Worm (Caenorhabditis elegans) whole organism, L1 larva: ENCODE data around the gene vps-39.

ENCODE experiments used
- C04F5.9 ChIP-seq: sonication (generic microtip); optimal IDR thresholded peaks from 2 replicates; lab custom pipeline; 2016; ENCODE audit warnings: missing genetic modification characterization, missing compliant biosample characterization
- C34B4.2 ChIP-seq: sonication (generic microtip); optimal IDR thresholded peaks from 2 replicates; lab custom pipeline; 2017; ENCODE audit warnings: mild to moderate bottlenecking, missing genetic modification characterization, missing compliant biosample characterization
- Y116A8C.19 ChIP-seq: sonication (generic microtip); optimal IDR thresholded peaks from 2 replicates; lab custom pipeline; 2016; ENCODE audit warnings: missing compliant biosample characterization, missing genetic modification characterization, borderline replicate concordance
- alr-1 ChIP-seq: fragments of 200-800 bp; sonication (Bioruptor generic); optimal IDR thresholded peaks from 2 replicates; lab custom pipeline; 2018; ENCODE audit warnings: borderline replicate concordance, mild to moderate bottlenecking, missing genetic modification characterization, missing compliant biosample characterization
- aly-2 ChIP-seq: fragments of 150-350 bp; optimal IDR thresholded peaks from 2 replicates; lab custom pipeline; 2014; ENCODE audit warnings: missing biosample characterization, missing genetic modification characterization
- blmp-1 ChIP-seq: fragments of 150-350 bp; optimal IDR thresholded peaks from 2 replicates; lab custom pipeline; 2014; ENCODE audit warnings: missing biosample characterization, missing genetic modification characterization
- ceh-63 ChIP-seq: fragments of 200-800 bp; sonication (Bioruptor generic); optimal IDR thresholded peaks from 2 replicates; lab custom pipeline; 2018; ENCODE audit warnings: mild to moderate bottlenecking, missing genetic modification characterization, missing compliant biosample characterization
- ceh-82 ChIP-seq, 3 experiments: fragments of 150-350 bp in 1 of 3; sonication (generic microtip) in 2 of 3; optimal IDR thresholded peaks; 2 replicates each; lab custom pipeline; 2014 to 2017; ENCODE audit warnings: missing biosample characterization in 3 of 3, missing genetic modification characterization in 3 of 3
- ceh-88 ChIP-seq: fragments of 200-800 bp; sonication (Bioruptor generic); IDR thresholded peaks from 2 replicates; pipeline ENCODE4 v1.3.6; 2022; ENCODE audit warnings: missing genetic modification characterization, missing compliant biosample characterization
- ces-1 ChIP-seq: fragments of 150-350 bp; optimal IDR thresholded peaks from 2 replicates; lab custom pipeline; 2014; ENCODE audit warnings: missing biosample characterization, missing genetic modification reagents, missing genetic modification characterization
- dpl-1 ChIP-seq, 3 experiments: fragments of 150-350 bp in 2 of 3; sonication (generic microtip) in 1 of 3; optimal IDR thresholded peaks; 2 replicates each; lab custom pipeline; 2014 to 2017; ENCODE audit warnings: missing biosample characterization in 3 of 3, missing genetic modification characterization in 3 of 3, missing genetic modification reagents in 3 of 3
- dsc-1 ChIP-seq: sonication (generic microtip); optimal IDR thresholded peaks from 2 replicates; lab custom pipeline; 2016; ENCODE audit warnings: mild to moderate bottlenecking, missing genetic modification characterization, missing compliant biosample characterization
- efl-1 ChIP-seq, 4 experiments: fragments of 150-350 bp; optimal IDR thresholded peaks in 3 of 4; peaks in 1 of 4; 1 replicate in 1 of 4; 2 replicates in 3 of 4; lab custom pipeline; 2014; ENCODE audit warnings: missing biosample characterization in 2 of 4, missing genetic modification characterization in 2 of 4, missing genetic modification reagents in 2 of 4
- efl-3 ChIP-seq: fragments of 200-800 bp; sonication (Bioruptor generic); optimal IDR thresholded peaks from 2 replicates; lab custom pipeline; 2018; ENCODE audit warnings: mild to moderate bottlenecking, missing genetic modification characterization, missing compliant biosample characterization
- egl-13 ChIP-seq: sonication (generic microtip); optimal IDR thresholded peaks from 2 replicates; lab custom pipeline; 2016; ENCODE audit warnings: missing genotype, missing genetic modification reagents, missing genetic modification characterization, missing compliant biosample characterization
- elt-3 ChIP-seq, 6 experiments: fragments of 150-350 bp in 1 of 6; sonication (generic microtip); optimal IDR thresholded peaks; 2 replicates each; lab custom pipeline; 2017 to 2018; ENCODE audit warnings: missing biosample characterization in 6 of 6, missing genetic modification characterization in 6 of 6, inconsistent platforms in 1 of 6
- ets-5 ChIP-seq: fragments of 200-800 bp; sonication (Bioruptor generic); IDR thresholded peaks from 2 replicates; pipeline ENCODE4 v1.3.6; 2022; ENCODE audit warnings: missing genetic modification characterization, missing compliant biosample characterization
- fkh-10 ChIP-seq: sonication (generic microtip); optimal IDR thresholded peaks from 2 replicates; lab custom pipeline; 2017; ENCODE audit warnings: missing biosample characterization, missing genetic modification reagents, missing genetic modification characterization
- hlh-4 ChIP-seq: sonication (generic microtip); optimal IDR thresholded peaks from 2 replicates; lab custom pipeline; 2016; ENCODE audit warnings: mild to moderate bottlenecking, missing genetic modification characterization, missing compliant biosample characterization
- jun-1 ChIP-seq: fragments of 150-350 bp; optimal IDR thresholded peaks from 2 replicates; lab custom pipeline; 2014; ENCODE audit warnings: missing biosample characterization, missing genetic modification reagents, missing genetic modification characterization
- lin-14 ChIP-seq: fragments of 200-800 bp; sonication (Bioruptor generic); optimal IDR thresholded peaks from 2 replicates; lab custom pipeline; 2018; ENCODE audit warnings: mild to moderate bottlenecking, missing genetic modification characterization, moderate library complexity, missing compliant biosample characterization
- lin-35 ChIP-seq, 2 experiments: fragments of 150-350 bp; optimal IDR thresholded peaks; 2 replicates each; lab custom pipeline; 2014; ENCODE audit warnings: missing biosample characterization in 2 of 2, missing genetic modification characterization in 2 of 2, missing genetic modification reagents in 2 of 2
- lir-3 ChIP-seq: sonication (generic microtip); optimal IDR thresholded peaks from 2 replicates; lab custom pipeline; 2016; ENCODE audit warnings: mild to moderate bottlenecking, missing genetic modification characterization, moderate library complexity, missing compliant biosample characterization; ENCODE audit not compliant: poor library complexity
- lsy-2 ChIP-seq, 2 experiments: fragments of 150-350 bp; optimal IDR thresholded peaks; 2 replicates each; lab custom pipeline; 2014; ENCODE audit warnings: missing biosample characterization in 2 of 2, missing genetic modification characterization in 2 of 2
- mab-9 ChIP-seq: fragments of 200-800 bp; sonication (Bioruptor generic); IDR thresholded peaks from 2 replicates; pipeline ENCODE4 v1.3.6; 2022; ENCODE audit warnings: missing genetic modification reagents, missing genetic modification characterization, missing compliant biosample characterization
- mdl-1 ChIP-seq, 2 experiments: fragments of 150-350 bp; optimal IDR thresholded peaks; 2 replicates each; lab custom pipeline; 2014 to 2017; ENCODE audit warnings: missing biosample characterization in 2 of 2, missing genetic modification characterization in 2 of 2, inconsistent platforms in 1 of 2
- mef-2 ChIP-seq: fragments of 150-350 bp; optimal IDR thresholded peaks from 2 replicates; lab custom pipeline; 2014; ENCODE audit warnings: missing biosample characterization, missing genetic modification characterization
- mep-1 ChIP-seq: fragments of 150-350 bp; optimal IDR thresholded peaks from 2 replicates; lab custom pipeline; 2014; ENCODE audit warnings: missing biosample characterization, missing genetic modification characterization
- nhr-19 ChIP-seq: fragments of 200-800 bp; sonication (Bioruptor generic); conservative IDR thresholded peaks from 2 replicates; pipeline ENCODE4 v1.3.6; 2022; ENCODE audit warnings: missing genetic modification characterization, missing compliant biosample characterization
- nhr-20 ChIP-seq: sonication (generic microtip); optimal IDR thresholded peaks from 2 replicates; lab custom pipeline; 2016; ENCODE audit warnings: mild to moderate bottlenecking, missing genetic modification characterization, missing compliant biosample characterization
- nhr-237 ChIP-seq: fragments of 150-350 bp; optimal IDR thresholded peaks from 2 replicates; lab custom pipeline; 2014; ENCODE audit warnings: missing biosample characterization, missing genetic modification characterization
- nhr-47 ChIP-seq: sonication (generic microtip); optimal IDR thresholded peaks from 2 replicates; lab custom pipeline; 2016; ENCODE audit warnings: mild to moderate bottlenecking, missing genetic modification characterization, moderate library complexity, missing compliant biosample characterization
- nhr-71 ChIP-seq: sonication (generic microtip); optimal IDR thresholded peaks from 2 replicates; lab custom pipeline; 2016; ENCODE audit warnings: mild to moderate bottlenecking, missing genetic modification characterization, moderate library complexity, missing compliant biosample characterization
- nhr-76 ChIP-seq: sonication (generic microtip); optimal IDR thresholded peaks from 2 replicates; lab custom pipeline; 2017; ENCODE audit warnings: missing biosample characterization, missing genetic modification characterization
- nhr-77 ChIP-seq: fragments of 150-350 bp; optimal IDR thresholded peaks from 2 replicates; lab custom pipeline; 2014; ENCODE audit warnings: missing biosample characterization, missing genetic modification characterization
- nhr-85 ChIP-seq: sonication (generic microtip); peaks from one replicate; lab custom pipeline; 2016; ENCODE audit warnings: missing genetic modification characterization, inconsistent platforms, missing compliant biosample characterization
- nhr-90 ChIP-seq: sonication (generic microtip); optimal IDR thresholded peaks from 2 replicates; lab custom pipeline; 2016; ENCODE audit warnings: mild to moderate bottlenecking, missing genetic modification characterization, missing compliant biosample characterization; ENCODE audit not compliant: poor library complexity
- pag-3 ChIP-seq: sonication (generic microtip); optimal IDR thresholded peaks from 2 replicates; lab custom pipeline; 2017; ENCODE audit warnings: missing genetic modification characterization, mild to moderate bottlenecking, missing compliant biosample characterization, antibody characterized with exemption, borderline replicate concordance; ENCODE audit not compliant: insufficient read depth
- pax-3 ChIP-seq: fragments of 200-800 bp; sonication (Bioruptor generic); optimal IDR thresholded peaks from 2 replicates; lab custom pipeline; 2018; ENCODE audit warnings: mild to moderate bottlenecking, missing genetic modification characterization, moderate library complexity, missing compliant biosample characterization
- rnt-1 ChIP-seq: sonication (generic microtip); optimal IDR thresholded peaks from 2 replicates; lab custom pipeline; 2016; ENCODE audit warnings: mild to moderate bottlenecking, missing genetic modification characterization, moderate library complexity, missing compliant biosample characterization
- skn-1 ChIP-seq: fragments of 150-350 bp; optimal IDR thresholded peaks from 2 replicates; lab custom pipeline; 2014; ENCODE audit warnings: missing biosample characterization, missing genetic modification characterization
- snu-23 ChIP-seq: sonication (generic microtip); optimal IDR thresholded peaks from 2 replicates; lab custom pipeline; 2016; ENCODE audit warnings: missing genetic modification characterization, missing compliant biosample characterization
- sptf-1 ChIP-seq: fragments of 150-350 bp; optimal IDR thresholded peaks from 2 replicates; lab custom pipeline; 2014; ENCODE audit warnings: missing biosample characterization, missing genetic modification characterization
- swsn-7 ChIP-seq: sonication (generic microtip); optimal IDR thresholded peaks from 2 replicates; lab custom pipeline; 2016; ENCODE audit warnings: missing genetic modification characterization, missing compliant biosample characterization
- tbx-2 ChIP-seq: sonication (generic microtip); optimal IDR thresholded peaks from 2 replicates; lab custom pipeline; 2016; ENCODE audit warnings: missing genetic modification characterization, missing compliant biosample characterization
- tlp-1 ChIP-seq: fragments of 150-350 bp; optimal IDR thresholded peaks from 2 replicates; lab custom pipeline; 2014; ENCODE audit warnings: missing biosample characterization, missing genetic modification characterization
- unc-130 ChIP-seq: fragments of 150-350 bp; optimal IDR thresholded peaks from 2 replicates; lab custom pipeline; 2017; ENCODE audit warnings: missing biosample characterization, missing genetic modification characterization, inconsistent platforms
- unc-62 ChIP-seq: fragments of 150-350 bp; optimal IDR thresholded peaks from 2 replicates; lab custom pipeline; 2014; ENCODE audit warnings: missing biosample characterization, missing genetic modification reagents, missing genetic modification characterization
- unc-86 ChIP-seq: sonication (generic microtip); optimal IDR thresholded peaks from 2 replicates; lab custom pipeline; 2016; ENCODE audit warnings: missing genetic modification characterization, missing compliant biosample characterization
- vab-15 ChIP-seq: sonication (generic microtip); optimal IDR thresholded peaks from 2 replicates; lab custom pipeline; 2017; ENCODE audit warnings: missing genotype, mild to moderate bottlenecking, missing genetic modification characterization, missing compliant biosample characterization
- xbp-1 ChIP-seq: sonication (generic microtip); optimal IDR thresholded peaks from 2 replicates; lab custom pipeline; 2016; ENCODE audit warnings: missing genetic modification characterization, missing compliant biosample characterization
- ztf-11 ChIP-seq, 2 experiments: sonication (generic microtip); optimal IDR thresholded peaks; 2 replicates each; lab custom pipeline; 2016 to 2017; ENCODE audit warnings: missing genetic modification characterization in 2 of 2, missing biosample characterization in 1 of 2, missing compliant biosample characterization in 1 of 2

Gene vps-39

ce11 chrV:14002402-14002801, 35.8 kb downstream of the vps-39 start:
- TF ChIP-seq skn-1 (no peak), pag-3 (no peak), nhr-237 (tag; lab: Kevin White, UChicago) (no peak), efl-3 (GFP tag; lab: Kevin White, UChicago) (no peak), aly-2 (tag; lab: Kevin White, UChicago) (no peak), nhr-90 (tag; lab: Kevin White, UChicago) (no peak), Y116A8C.19 (tag; lab: Kevin White, UChicago) (no peak), egl-13 (tag; lab: Kevin White, UChicago) (no peak), nhr-71 (tag; lab: Kevin White, UChicago) (peak; percentile 32), sptf-1 (tag; lab: Kevin White, UChicago) (no peak), mdl-1 (tag; optimal IDR thresholded peaks at IDR 0.05; lab: Kevin White, UChicago) (peak in 1 of 2 experiments; percentile 0), efl-1 (optimal IDR thresholded peaks at IDR 0.05; lab: Kevin White, UChicago) (peak; percentile 23 to 36), efl-1 (GFP tag; optimal IDR thresholded peaks at IDR 0.05 in 1 of 2; lab: Kevin White, UChicago) (peak in 1 of 2 experiments; percentile 92), dpl-1 (GFP tag; optimal IDR thresholded peaks at IDR 0.05; lab: Kevin White, UChicago) (no peak), ces-1 (GFP tag; lab: Kevin White, UChicago) (no peak), ztf-11 (tag; optimal IDR thresholded peaks at IDR 0.05; lab: Kevin White, UChicago) (no peak), dsc-1 (tag; lab: Kevin White, UChicago) (peak; percentile 45), ceh-82 (tag; optimal IDR thresholded peaks at IDR 0.05; lab: Kevin White, UChicago) (no peak), jun-1 (tag; lab: Kevin White, UChicago) (no peak), nhr-77 (tag; lab: Kevin White, UChicago) (no peak), vab-15 (tag; lab: Kevin White, UChicago) (no peak), nhr-20 (peak; percentile 18), ceh-63 (GFP tag; lab: Kevin White, UChicago) (no peak), mab-9 (GFP tag; lab: Robert Waterston, UW) (no peak), hlh-4 (no peak), nhr-19 (no peak; the same call in 1 of the 2 replicates), xbp-1 (no peak), tlp-1 (tag; lab: Kevin White, UChicago) (no peak), tbx-2 (no peak), elt-3 (tag; optimal IDR thresholded peaks at IDR 0.05; lab: Kevin White, UChicago) (no peak), nhr-85 (tag; lab: Kevin White, UChicago) (peak; percentile 23), unc-86 (tag; lab: Kevin White, UChicago) (no peak), mep-1 (tag; lab: Kevin White, UChicago) (peak; percentile 37), swsn-7 (tag; lab: Kevin White, UChicago) (peak; percentile 2), mef-2 (no peak), fkh-10 (GFP tag; lab: Kevin White, UChicago) (no peak), nhr-47 (tag; lab: Kevin White, UChicago) (peak; percentile 7), lin-35 (GFP tag; optimal IDR thresholded peaks at IDR 0.05; lab: Kevin White, UChicago) (peak in 1 of 2 experiments; percentile 42), ets-5 (no peak), pax-3 (tag; lab: Kevin White, UChicago) (no peak), blmp-1 (tag; lab: Kevin White, UChicago) (peak; percentile 74), lir-3 (tag; lab: Kevin White, UChicago) (no peak), alr-1 (no peak), nhr-76 (tag; lab: Kevin White, UChicago) (no peak), unc-130 (peak; percentile 8), rnt-1 (peak; percentile 42), ceh-88 (no peak), lsy-2 (tag; optimal IDR thresholded peaks at IDR 0.05; lab: Kevin White, UChicago) (peak in 1 of 2 experiments; percentile 17), C34B4.2 (tag; lab: Kevin White, UChicago) (no peak), lin-14 (GFP tag; lab: Kevin White, UChicago) (peak; percentile 40), snu-23 (peak; percentile 53), C04F5.9 (no peak), unc-62 (no peak)
